Worm (Caenorhabditis elegans): ENCODE results near the gene C35B1.2.

DNA sequence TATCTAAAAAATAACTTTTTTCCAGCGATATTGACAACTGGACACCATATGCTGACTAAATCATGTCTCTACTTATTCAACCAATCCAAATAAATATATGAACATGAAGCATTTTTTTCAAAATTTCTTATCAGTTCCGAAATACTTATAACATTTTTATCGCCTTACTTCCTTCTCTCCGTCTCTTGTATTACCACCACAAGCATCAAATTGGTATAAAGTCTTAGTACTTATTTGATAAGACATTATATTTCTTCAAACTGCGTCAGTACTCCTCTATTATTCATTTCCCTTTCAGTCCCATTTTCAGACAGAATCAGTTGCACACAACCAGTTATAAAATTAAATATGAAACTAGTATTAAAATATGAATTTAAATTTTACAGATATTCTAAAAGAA, 61.9 kb downstream of the C35B1.2 start:
- TF ChIP-seq elt-2 (tag; optimal IDR thresholded peaks at IDR 0.05) (peak; percentile 93), fos-1 (tag; optimal IDR thresholded peaks at IDR 0.05) (no peak), mml-1 (tag; optimal IDR thresholded peaks at IDR 0.05) (no peak), fkh-10 (GFP tag; optimal IDR thresholded peaks at IDR 0.05) (no peak), snpc-4 (tag; optimal IDR thresholded peaks at IDR 0.05) (no peak), nhr-43 (tag; optimal IDR thresholded peaks at IDR 0.05; ENCODE audit: poor library complexity, severe bottlenecking) (no peak), pqm-1 (tag; optimal IDR thresholded peaks at IDR 0.05) (peak; percentile 83), R02D3.7 (tag; optimal IDR thresholded peaks at IDR 0.05) (no peak), ztf-11 (tag; optimal IDR thresholded peaks at IDR 0.05) (no peak)
